Worm (Caenorhabditis elegans) whole organism, mixed stage, embryonic: ENCODE data around the gene T14B4.20.

ENCODE experiments used
- blmp-1 ChIP-seq: fragments of 150-350 bp; optimal IDR thresholded peaks from 2 replicates; lab custom pipeline; 2014; ENCODE audit warnings: missing biosample characterization, missing genetic modification characterization
- ceh-83 ChIP-seq: fragments of 200-800 bp; sonication (Bioruptor generic); optimal IDR thresholded peaks from 2 replicates; lab custom pipeline; 2018; ENCODE audit warnings: mild to moderate bottlenecking, missing genetic modification characterization, missing compliant biosample characterization
- ces-1 ChIP-seq: fragments of 150-350 bp; optimal IDR thresholded peaks from 2 replicates; lab custom pipeline; 2014; ENCODE audit warnings: missing biosample characterization, missing genetic modification reagents, missing genetic modification characterization
- elt-1 ChIP-seq: sonication (generic microtip); optimal IDR thresholded peaks from 2 replicates; lab custom pipeline; 2017; ENCODE audit warnings: missing genetic modification characterization, mild to moderate bottlenecking, missing compliant biosample characterization, antibody characterized with exemption, moderate library complexity, borderline replicate concordance; ENCODE audit not compliant: insufficient read depth
- lin-32 ChIP-seq: fragments of 200-800 bp; sonication (Bioruptor generic); optimal IDR thresholded peaks from 2 replicates; lab custom pipeline; 2018; ENCODE audit warnings: mild to moderate bottlenecking, missing genetic modification characterization, missing compliant biosample characterization
- mep-1 ChIP-seq: fragments of 150-350 bp; optimal IDR thresholded peaks from 2 replicates; lab custom pipeline; 2017; ENCODE audit warnings: missing biosample characterization, missing genetic modification reagents, missing genetic modification characterization, inconsistent platforms
- nhr-12 ChIP-seq: fragments of 150-350 bp; optimal IDR thresholded peaks from 2 replicates; lab custom pipeline; 2014; ENCODE audit warnings: missing biosample characterization, missing genetic modification characterization
- nhr-237 ChIP-seq: fragments of 150-350 bp; optimal IDR thresholded peaks from 2 replicates; lab custom pipeline; 2014; ENCODE audit warnings: missing biosample characterization, missing genetic modification characterization
- nhr-28 ChIP-seq: fragments of 150-350 bp; optimal IDR thresholded peaks from 2 replicates; lab custom pipeline; 2014; ENCODE audit warnings: missing biosample characterization, missing genetic modification characterization
- snpc-4 ChIP-seq: fragments of 150-350 bp; optimal IDR thresholded peaks from 2 replicates; lab custom pipeline; 2014; ENCODE audit warnings: missing biosample characterization, missing genetic modification characterization
- sptf-1 ChIP-seq: sonication (generic microtip); optimal IDR thresholded peaks from 2 replicates; lab custom pipeline; 2017; ENCODE audit warnings: mild to moderate bottlenecking, missing genetic modification characterization, moderate library complexity, missing compliant biosample characterization
- ztf-11 ChIP-seq: fragments of 150-350 bp; optimal IDR thresholded peaks from 2 replicates; lab custom pipeline; 2014; ENCODE audit warnings: missing biosample characterization, missing genetic modification characterization

- no peak for TF ChIP-seq snpc-4 (tag; lab: Kevin White, UChicago)
- TF ChIP-seq lin-32 (GFP tag; lab: Kevin White, UChicago), result no peak
- no peak for TF ChIP-seq nhr-237
- TF ChIP-seq ceh-83 (GFP tag; lab: Kevin White, UChicago), result no peak
- no peak for TF ChIP-seq ces-1 (GFP tag; lab: Kevin White, UChicago)
- TF ChIP-seq mep-1 (tag; lab: Kevin White, UChicago), result no peak
- no peak for TF ChIP-seq ztf-11 (tag; lab: Kevin White, UChicago)
- no peak for TF ChIP-seq blmp-1 (tag; lab: Kevin White, UChicago)
- TF ChIP-seq sptf-1, result no peak
- no peak for TF ChIP-seq nhr-12 (tag; lab: Kevin White, UChicago)
- no peak for TF ChIP-seq elt-1 (tag; lab: Kevin White, UChicago)
- TF ChIP-seq nhr-28 (tag; lab: Kevin White, UChicago), result no peak
Measured at ce11 chrII:6749422-6749821, 32.7 kb downstream of the T14B4.20 start, which contains the start of gene F41G3.10.
